Worm (Caenorhabditis elegans): ENCODE results near the gene vps-41.

vps-41 gene

DNA sequence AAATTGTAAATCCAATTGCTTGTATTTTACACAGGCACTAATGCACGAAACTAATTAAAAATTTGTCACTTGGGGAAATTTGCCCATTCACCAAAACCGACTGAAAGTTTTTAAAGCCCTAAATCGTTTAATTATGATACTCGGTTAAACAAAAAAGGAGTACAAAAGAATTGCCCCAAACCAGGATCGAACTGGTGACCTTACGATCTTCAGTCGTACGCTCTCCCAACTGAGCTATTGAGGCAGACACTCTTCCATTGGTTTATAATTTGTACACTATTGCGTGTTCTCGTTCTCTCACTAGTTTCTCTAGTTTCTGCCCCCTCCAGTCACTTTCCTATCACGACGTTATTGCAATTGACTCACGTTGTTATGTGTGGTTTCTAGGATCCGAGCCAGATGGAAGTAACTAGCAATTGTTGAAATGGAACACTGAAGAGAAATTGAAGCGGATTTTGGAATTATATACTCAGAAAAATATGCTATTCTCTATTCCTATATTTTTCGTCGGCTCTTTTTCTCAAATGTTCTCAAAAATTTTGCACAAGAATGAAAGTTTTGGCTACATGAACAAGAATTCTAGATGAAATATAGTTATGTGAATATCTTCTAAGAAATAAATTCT lies 35.7 kb downstream of the vps-41 start (continued):
- no peak for TF ChIP-seq alr-1 (tag; optimal IDR thresholded peaks at IDR 0.05; ENCODE audit: borderline replicate concordance)
- peak; percentile 68 for TF ChIP-seq snu-23 (GFP tag; optimal IDR thresholded peaks at IDR 0.05)
- no peak for TF ChIP-seq efl-3 (GFP tag; optimal IDR thresholded peaks at IDR 0.05)
- no peak for TF ChIP-seq sup-37 (GFP tag; optimal IDR thresholded peaks at IDR 0.05)
- peak; percentile 49 for TF ChIP-seq elt-2 (tag; optimal IDR thresholded peaks at IDR 0.05)
- TF ChIP-seq nhr-77 (tag; optimal IDR thresholded peaks at IDR 0.05): peak; percentile 18
- peak; percentile 70 for TF ChIP-seq nhr-47 (tag; optimal IDR thresholded peaks at IDR 0.05)
- TF ChIP-seq sox-4 (tag; optimal IDR thresholded peaks at IDR 0.05): no peak
- TF ChIP-seq nhr-28 (tag; optimal IDR thresholded peaks at IDR 0.05): no peak
- TF ChIP-seq tbx-2 (tag; optimal IDR thresholded peaks at IDR 0.05): peak; percentile 26
- TF ChIP-seq ets-5 (GFP tag; IDR thresholded peaks at IDR 0.05): no peak
- no peak for TF ChIP-seq grh-1 (GFP tag; IDR thresholded peaks at IDR 0.05)
- TF ChIP-seq fkh-8 (tag; optimal IDR thresholded peaks at IDR 0.05): no peak
- TF ChIP-seq nhr-76 (tag; optimal IDR thresholded peaks at IDR 0.05): no peak
- no peak for TF ChIP-seq pqm-1 (tag; optimal IDR thresholded peaks at IDR 0.05)
- TF ChIP-seq mep-1 (tag; optimal IDR thresholded peaks at IDR 0.05): peak; percentile 4
- TF ChIP-seq unc-62 (GFP tag; optimal IDR thresholded peaks at IDR 0.05): no peak
- peak; percentile 48 for TF ChIP-seq nhr-20 (tag; optimal IDR thresholded peaks at IDR 0.05)
- TF ChIP-seq lin-15B (tag; optimal IDR thresholded peaks at IDR 0.05): no peak
- TF ChIP-seq ztf-4 (tag; optimal IDR thresholded peaks at IDR 0.05): peak; percentile 12
- TF ChIP-seq C34B4.2 (tag; optimal IDR thresholded peaks at IDR 0.05): no peak
- TF ChIP-seq aha-1 (tag; optimal IDR thresholded peaks at IDR 0.05): no peak
- no peak for TF ChIP-seq egl-13 (tag; optimal IDR thresholded peaks at IDR 0.05)
- peak; percentile 56 for TF ChIP-seq nhr-71 (tag; optimal IDR thresholded peaks at IDR 0.05)
- TF ChIP-seq hlh-4 (tag; optimal IDR thresholded peaks at IDR 0.05): no peak
- peak; percentile 27 for TF ChIP-seq nhr-90 (tag; optimal IDR thresholded peaks at IDR 0.05; ENCODE audit: poor library complexity)
- TF ChIP-seq zip-4 (GFP tag; optimal IDR thresholded peaks at IDR 0.05): no peak
- peak; percentile 45 for TF ChIP-seq lir-3 (tag; optimal IDR thresholded peaks at IDR 0.05; ENCODE audit: poor library complexity)
- TF ChIP-seq unc-98 (GFP tag; IDR thresholded peaks at IDR 0.05): no peak
- TF ChIP-seq swsn-7 (tag; optimal IDR thresholded peaks at IDR 0.05): peak; percentile 49
- peak; percentile 39 for TF ChIP-seq lin-14 (GFP tag; optimal IDR thresholded peaks at IDR 0.05)
- peak; percentile 26 for TF ChIP-seq aly-2 (tag; optimal IDR thresholded peaks at IDR 0.05)
- no peak for TF ChIP-seq fkh-10 (GFP tag; optimal IDR thresholded peaks at IDR 0.05)
- peak in 1 of 2 experiments; percentile 50 for TF ChIP-seq lsy-2 (tag; optimal IDR thresholded peaks at IDR 0.05)
- peak in 1 of 2 experiments; percentile 5 for TF ChIP-seq efl-1 (optimal IDR thresholded peaks at IDR 0.05)
- TF ChIP-seq efl-1 (GFP tag; optimal IDR thresholded peaks at IDR 0.05 in 1 of 2): peak in 1 of 2 experiments; percentile 90
- TF ChIP-seq mdl-1 (tag; optimal IDR thresholded peaks at IDR 0.05): peak in 1 of 2 experiments; percentile 13

DNA sequence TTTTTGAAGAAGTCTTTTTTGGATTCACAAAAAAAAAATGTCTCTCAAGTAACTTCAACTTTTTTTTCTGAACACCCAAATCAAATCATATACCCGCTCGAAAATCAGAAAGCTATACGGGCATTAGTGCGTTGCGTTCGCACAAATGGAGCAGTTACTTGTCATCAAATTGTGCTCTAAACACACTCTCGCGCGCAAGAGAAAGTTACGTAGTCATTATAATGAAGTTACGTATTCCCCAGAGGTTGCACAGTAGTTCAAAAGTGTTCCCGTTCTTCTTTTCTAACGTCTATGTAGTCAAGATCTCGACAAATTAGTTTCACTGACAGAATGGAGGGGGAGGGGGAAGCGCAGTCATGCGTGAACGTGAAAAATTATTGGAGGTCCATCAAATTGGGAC lies 37.9 kb downstream of the vps-41 start:
- TF ChIP-seq vab-15 (tag; optimal IDR thresholded peaks at IDR 0.05) (no peak), nhr-84 (tag; optimal IDR thresholded peaks at IDR 0.05) (no peak), snpc-4 (tag; optimal IDR thresholded peaks at IDR 0.05) (no peak), unc-62 (GFP tag; optimal IDR thresholded peaks at IDR 0.05) (no peak), fkh-8 (tag; optimal IDR thresholded peaks at IDR 0.05) (no peak), hlh-4 (tag; optimal IDR thresholded peaks at IDR 0.05) (no peak), lir-3 (tag; optimal IDR thresholded peaks at IDR 0.05; ENCODE audit: poor library complexity) (no peak), isw-1 (GFP tag; IDR thresholded peaks at IDR 0.05) (no peak), pqm-1 (tag; optimal IDR thresholded peaks at IDR 0.05) (no peak)
